Fruit fly (Drosophila melanogaster): ENCODE data around the gene jdp.

jdp gene

DNA sequence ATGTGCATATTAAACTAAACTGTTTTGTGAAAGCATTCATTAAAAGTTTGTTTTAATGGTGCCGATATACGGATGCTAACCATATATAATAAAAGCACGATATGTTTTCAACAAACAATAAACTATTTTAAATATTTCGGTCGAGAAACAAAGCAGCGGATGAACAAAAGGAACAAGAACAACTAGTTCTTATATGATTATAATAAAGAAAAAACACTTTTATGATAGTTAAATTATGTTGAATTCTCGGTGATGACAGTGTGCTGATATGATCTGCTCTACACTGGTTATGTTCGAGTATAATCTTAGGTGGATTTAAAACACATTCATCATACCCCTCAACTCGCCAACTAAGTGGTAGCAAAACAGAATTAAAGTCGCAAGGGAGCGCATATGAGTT lies 50.9 kb downstream of the jdp start:
- TF ChIP-seq psq (optimal IDR thresholded peaks at IDR 0.05) (no peak), h (optimal IDR thresholded peaks at IDR 0.05) (no peak), Myc (optimal IDR thresholded peaks at IDR 0.05) (no peak), Sin3A (optimal IDR thresholded peaks at IDR 0.05) (no peak), insv (optimal IDR thresholded peaks at IDR 0.05) (no peak), ttk (optimal IDR thresholded peaks at IDR 0.05) (no peak)

DNA sequence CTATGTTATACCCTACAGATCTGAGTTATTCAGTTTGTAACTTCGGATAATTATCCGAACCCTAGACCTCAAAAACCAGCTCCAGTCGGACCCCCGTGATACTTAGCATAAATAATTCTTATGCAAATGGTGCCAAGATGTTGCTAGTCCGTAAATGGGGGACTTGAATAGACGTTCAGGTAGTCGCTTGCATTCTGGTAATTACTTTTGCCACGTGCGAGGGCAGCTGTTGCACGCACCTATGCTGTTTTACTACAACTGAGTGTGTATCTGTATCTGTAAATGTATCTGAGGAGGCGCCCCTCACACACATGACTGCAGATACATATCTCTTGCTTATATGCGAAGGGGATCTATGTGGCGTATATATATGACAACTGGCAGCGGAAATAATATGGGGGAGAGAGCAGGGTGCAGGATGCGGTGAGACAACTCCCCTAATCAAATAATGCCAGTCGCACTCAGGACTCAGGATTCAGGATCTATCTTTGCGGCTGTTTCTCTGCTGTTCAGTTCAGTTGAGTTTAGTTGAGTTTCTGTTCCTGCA lies 52.1 kb downstream of the jdp start:
- TF ChIP-seq ttk (optimal IDR thresholded peaks at IDR 0.05) = no peak
- TF ChIP-seq psq (optimal IDR thresholded peaks at IDR 0.05) = no peak
- no peak for TF ChIP-seq Sin3A (optimal IDR thresholded peaks at IDR 0.05)
- no peak for TF ChIP-seq h (optimal IDR thresholded peaks at IDR 0.05)
- no peak for TF ChIP-seq Myc (optimal IDR thresholded peaks at IDR 0.05)
- TF ChIP-seq insv (optimal IDR thresholded peaks at IDR 0.05) = no peak

DNA sequence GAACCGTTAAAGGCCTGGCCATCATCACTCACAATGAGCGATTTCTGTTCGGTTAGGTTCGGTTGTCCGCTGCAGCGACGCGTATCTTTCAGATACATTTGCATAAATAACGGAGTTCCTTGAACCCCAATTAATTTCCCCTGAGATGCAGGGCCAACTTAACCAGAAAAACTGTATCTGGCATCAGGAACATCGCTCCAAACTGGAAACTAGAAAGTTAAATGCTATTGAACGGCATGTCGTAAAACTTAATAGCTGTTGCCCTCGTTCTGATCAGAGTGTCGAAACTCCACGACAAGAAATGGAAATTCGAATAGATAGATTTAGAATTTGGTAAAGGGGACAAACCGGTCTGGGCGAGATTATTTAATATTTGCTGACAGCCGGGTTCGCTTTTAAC lies 54.5 kb downstream of the jdp start:
- no peak for TF ChIP-seq h (optimal IDR thresholded peaks at IDR 0.05)
- TF ChIP-seq Sin3A (optimal IDR thresholded peaks at IDR 0.05) = no peak
- TF ChIP-seq insv (optimal IDR thresholded peaks at IDR 0.05) = no peak
- no peak for TF ChIP-seq ttk (optimal IDR thresholded peaks at IDR 0.05)
- TF ChIP-seq psq (optimal IDR thresholded peaks at IDR 0.05) = no peak
- no peak for TF ChIP-seq Myc (optimal IDR thresholded peaks at IDR 0.05)

DNA sequence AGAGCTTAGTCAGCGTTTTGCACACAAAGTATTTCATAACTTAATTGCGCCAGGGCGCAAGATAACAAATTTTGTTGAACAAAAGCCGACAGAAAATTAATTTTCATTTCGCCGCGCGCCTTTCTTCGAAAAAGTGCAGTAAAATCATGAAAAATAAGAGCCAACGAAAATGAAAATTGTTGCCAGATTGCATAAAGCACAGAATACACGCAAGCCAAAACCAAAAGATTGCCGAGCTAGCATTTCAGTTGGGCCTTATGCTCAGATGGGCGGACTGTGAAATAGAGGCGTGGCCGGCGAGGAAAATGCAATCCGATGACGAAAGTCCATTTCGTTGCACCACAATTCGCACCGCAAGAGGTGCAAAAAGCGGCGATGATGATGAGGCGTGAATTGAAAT lies 56.1 kb downstream of the jdp start:
- TF ChIP-seq ttk (optimal IDR thresholded peaks at IDR 0.05) = no peak
- TF ChIP-seq h (optimal IDR thresholded peaks at IDR 0.05) = no peak
- TF ChIP-seq Sin3A (optimal IDR thresholded peaks at IDR 0.05) = no peak
- no peak for TF ChIP-seq psq (optimal IDR thresholded peaks at IDR 0.05)
- TF ChIP-seq insv (optimal IDR thresholded peaks at IDR 0.05) = no peak
- TF ChIP-seq Myc (optimal IDR thresholded peaks at IDR 0.05) = no peak

DNA sequence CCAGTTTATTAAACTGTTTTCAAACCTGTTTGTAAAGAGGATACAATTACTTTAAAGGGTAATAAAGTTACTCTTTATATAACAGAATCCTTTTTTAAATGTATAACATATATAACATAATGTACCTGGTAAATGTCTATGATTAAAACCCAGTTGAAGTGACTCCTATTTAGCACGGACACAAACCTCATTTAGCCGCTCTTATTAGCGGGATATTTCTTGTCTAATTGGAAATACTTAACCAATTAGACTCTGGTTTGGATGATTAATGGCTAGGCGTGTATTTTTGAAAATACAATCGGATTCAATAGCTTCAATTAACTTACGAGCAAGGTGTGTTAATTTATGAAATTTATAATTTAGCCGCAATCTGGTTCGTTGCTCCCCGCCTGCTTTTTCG lies 59.8 kb downstream of the jdp start:
- TF ChIP-seq insv (optimal IDR thresholded peaks at IDR 0.05) (no peak), Myc (optimal IDR thresholded peaks at IDR 0.05) (no peak), psq (optimal IDR thresholded peaks at IDR 0.05) (no peak), ttk (optimal IDR thresholded peaks at IDR 0.05) (no peak), h (optimal IDR thresholded peaks at IDR 0.05) (no peak), Sin3A (optimal IDR thresholded peaks at IDR 0.05) (no peak)
